Worm (Caenorhabditis elegans) whole organism, L2 larva: ENCODE measurements around the gene F41E7.7.

Experiments
- C34F6.9 ChIP-seq: fragments of 150-350 bp; optimal IDR thresholded peaks from 2 replicates; lab custom pipeline; 2014; ENCODE audit warnings: missing biosample characterization, missing genetic modification characterization
- F13H6.1 ChIP-seq: sonication (generic microtip); optimal IDR thresholded peaks from 2 replicates; lab custom pipeline; 2016; ENCODE audit warnings: missing genetic modification characterization, missing compliant biosample characterization
- R02D3.7 ChIP-seq: fragments of 150-350 bp; optimal IDR thresholded peaks from 2 replicates; lab custom pipeline; 2014; ENCODE audit warnings: missing biosample characterization, missing genetic modification characterization
- Y55F3AM.14 ChIP-seq: fragments of 200-800 bp; sonication (Bioruptor generic); optimal IDR thresholded peaks from 2 replicates; lab custom pipeline; 2018; ENCODE audit warnings: mild to moderate bottlenecking, missing genetic modification characterization, missing compliant biosample characterization
- ama-1 ChIP-seq: fragments of 150-350 bp; optimal IDR thresholded peaks from 2 replicates; lab custom pipeline; 2018; ENCODE audit warnings: inconsistent platforms
- blmp-1 ChIP-seq: sonication (generic microtip); optimal IDR thresholded peaks from 2 replicates; lab custom pipeline; 2017; ENCODE audit warnings: missing genetic modification characterization, mild to moderate bottlenecking, missing compliant biosample characterization, antibody characterized with exemption, moderate library complexity; ENCODE audit not compliant: insufficient read depth
- ceh-16 ChIP-seq: fragments of 150-350 bp; optimal IDR thresholded peaks from 2 replicates; lab custom pipeline; 2014; ENCODE audit warnings: missing biosample characterization, missing genetic modification characterization
- crh-2 ChIP-seq: sonication (generic microtip); optimal IDR thresholded peaks from 2 replicates; lab custom pipeline; 2017; ENCODE audit warnings: missing biosample characterization, missing genetic modification characterization
- dmd-4 ChIP-seq: sonication (generic microtip); optimal IDR thresholded peaks from 2 replicates; lab custom pipeline; 2017; ENCODE audit warnings: missing biosample characterization, missing genetic modification characterization
- egl-27 ChIP-seq: sonication (generic microtip); optimal IDR thresholded peaks from 3 replicates; lab custom pipeline; 2017; ENCODE audit warnings: missing biosample characterization, missing genetic modification reagents, missing genetic modification characterization
- elt-3 ChIP-seq: sonication (generic microtip); optimal IDR thresholded peaks from 2 replicates; lab custom pipeline; 2017; ENCODE audit warnings: missing biosample characterization, missing genetic modification characterization
- fos-1 ChIP-seq: fragments of 150-350 bp; optimal IDR thresholded peaks from 2 replicates; lab custom pipeline; 2014; ENCODE audit warnings: missing biosample characterization, missing genetic modification characterization
- gmeb-1 ChIP-seq: fragments of 150-350 bp; optimal IDR thresholded peaks from 2 replicates; lab custom pipeline; 2014; ENCODE audit warnings: missing biosample characterization, missing genetic modification characterization
- lin-11 ChIP-seq: fragments of 150-350 bp; sonication (generic microtip); optimal IDR thresholded peaks from 2 replicates; lab custom pipeline; 2014; ENCODE audit warnings: missing biosample characterization, missing genetic modification characterization, inconsistent platforms, mixed read lengths
- lin-13 ChIP-seq: fragments of 150-350 bp; optimal IDR thresholded peaks from 2 replicates; lab custom pipeline; 2014; ENCODE audit warnings: missing biosample characterization, missing genetic modification reagents, missing genetic modification characterization
- lin-39 ChIP-seq: fragments of 150-350 bp; optimal IDR thresholded peaks from 2 replicates; lab custom pipeline; 2014; ENCODE audit warnings: missing biosample characterization, missing genetic modification reagents, missing genetic modification characterization
- lsy-2 ChIP-seq, 2 experiments: fragments of 150-350 bp in 1 of 2; sonication (generic microtip) in 1 of 2; optimal IDR thresholded peaks; 2 replicates each; lab custom pipeline; 2014 to 2017; ENCODE audit warnings: missing biosample characterization in 2 of 2, missing genetic modification characterization in 2 of 2
- mab-5 ChIP-seq: fragments of 150-350 bp; optimal IDR thresholded peaks from 2 replicates; lab custom pipeline; 2014; ENCODE audit warnings: missing biosample characterization, missing genetic modification characterization
- mdl-1 ChIP-seq, 2 experiments: fragments of 150-350 bp in 1 of 2; sonication (generic microtip) in 1 of 2; optimal IDR thresholded peaks; 2 replicates each; lab custom pipeline; 2017; ENCODE audit warnings: missing biosample characterization in 2 of 2, missing genetic modification characterization in 2 of 2
- nhr-10 ChIP-seq: sonication (generic microtip); optimal IDR thresholded peaks from 2 replicates; lab custom pipeline; 2017; ENCODE audit warnings: missing biosample characterization, missing genetic modification characterization
- nhr-21 ChIP-seq: fragments of 150-350 bp; optimal IDR thresholded peaks from 2 replicates; lab custom pipeline; 2014; ENCODE audit warnings: missing biosample characterization, missing genetic modification characterization
- nhr-23 ChIP-seq: fragments of 150-350 bp; optimal IDR thresholded peaks from 2 replicates; lab custom pipeline; 2014; ENCODE audit warnings: missing biosample characterization, missing genetic modification reagents, missing genetic modification characterization
- nhr-237 ChIP-seq: fragments of 150-350 bp; optimal IDR thresholded peaks from 2 replicates; lab custom pipeline; 2014; ENCODE audit warnings: missing biosample characterization, missing genetic modification characterization
- nhr-25 ChIP-seq: fragments of 150-350 bp; sonication (generic microtip); optimal IDR thresholded peaks from 3 replicates; lab custom pipeline; 2014; ENCODE audit warnings: missing biosample characterization, missing genetic modification characterization
- nhr-77 ChIP-seq: fragments of 150-350 bp; optimal IDR thresholded peaks from 2 replicates; lab custom pipeline; 2014; ENCODE audit warnings: missing biosample characterization, missing genetic modification characterization
- sem-4 ChIP-seq: fragments of 150-350 bp; optimal IDR thresholded peaks from 2 replicates; lab custom pipeline; 2014; ENCODE audit warnings: missing biosample characterization, missing genetic modification reagents, missing genetic modification characterization
- sma-3 ChIP-seq: sonication (generic microtip); optimal IDR thresholded peaks from 2 replicates; lab custom pipeline; 2016; ENCODE audit warnings: missing genetic modification reagents, missing genetic modification characterization, missing compliant biosample characterization
- sma-9 ChIP-seq, 2 experiments: fragments of 150-350 bp in 1 of 2; sonication (generic microtip) in 1 of 2; optimal IDR thresholded peaks; 2 replicates each; lab custom pipeline; 2014 to 2016; ENCODE audit warnings: missing genetic modification characterization in 2 of 2, mild to moderate bottlenecking in 1 of 2, missing biosample characterization in 1 of 2, missing compliant biosample characterization in 1 of 2, missing genetic modification reagents in 1 of 2, moderate library complexity in 1 of 2
- snpc-4 ChIP-seq: fragments of 150-350 bp; optimal IDR thresholded peaks from 2 replicates; lab custom pipeline; 2014; ENCODE audit warnings: missing biosample characterization, missing genetic modification characterization
- unc-55 ChIP-seq: fragments of 150-350 bp; sonication (generic microtip); optimal IDR thresholded peaks from 3 replicates; lab custom pipeline; 2014; ENCODE audit warnings: missing biosample characterization, missing genetic modification reagents, missing genetic modification characterization
- unc-62 ChIP-seq: fragments of 150-350 bp; optimal IDR thresholded peaks from 2 replicates; lab custom pipeline; 2014; ENCODE audit warnings: missing biosample characterization, missing genetic modification reagents, missing genetic modification characterization
- zag-1 ChIP-seq: fragments of 150-350 bp; optimal IDR thresholded peaks from 2 replicates; lab custom pipeline; 2014; ENCODE audit warnings: missing biosample characterization, missing genetic modification characterization
- ztf-4 ChIP-seq: fragments of 150-350 bp; optimal IDR thresholded peaks from 2 replicates; lab custom pipeline; 2014; ENCODE audit warnings: missing biosample characterization, missing genetic modification characterization

F41E7.7 gene

ce11 chrX:10332035-10332614, 24.5 kb downstream of the F41E7.7 start (continued):
- TF ChIP-seq ceh-16 (tag; lab: Kevin White, UChicago) (no peak), unc-62 (GFP tag; lab: Kevin White, UChicago) (no peak), elt-3 (no peak), unc-55 (GFP tag; lab: Kevin White, UChicago) (no peak), gmeb-1 (tag; lab: Kevin White, UChicago) (no peak), mdl-1 (tag; optimal IDR thresholded peaks at IDR 0.05; lab: Kevin White, UChicago) (no peak), blmp-1 (tag; lab: Kevin White, UChicago) (peak; percentile 26), nhr-21 (tag; lab: Kevin White, UChicago) (peak; percentile 39), nhr-23 (tag; lab: Kevin White, UChicago) (no peak), ama-1 (lab: Kevin White, UChicago) (no peak), Y55F3AM.14 (no peak), C34F6.9 (tag; lab: Kevin White, UChicago) (peak; percentile 48), R02D3.7 (tag; lab: Kevin White, UChicago) (no peak), sma-9 (GFP tag; optimal IDR thresholded peaks at IDR 0.05; lab: Kevin White, UChicago) (peak; percentile 91), sma-9 (tag; optimal IDR thresholded peaks at IDR 0.05; lab: Kevin White, UChicago) (no peak), lin-13 (GFP tag; lab: Kevin White, UChicago) (peak; percentile 6), lin-11 (tag; lab: Kevin White, UChicago) (no peak)

- peak; percentile 22 for TF ChIP-seq fos-1 (tag; lab: Kevin White, UChicago)
- peak; percentile 29 for TF ChIP-seq C34F6.9 (tag; lab: Kevin White, UChicago)
- TF ChIP-seq F13H6.1 (tag; lab: Kevin White, UChicago) = peak; percentile 20
- peak; percentile 18 for TF ChIP-seq crh-2 (tag; lab: Kevin White, UChicago)
- peak; percentile 14 for TF ChIP-seq nhr-25 (tag; lab: Kevin White, UChicago)
- TF ChIP-seq snpc-4 (tag; lab: Kevin White, UChicago) = no peak
- TF ChIP-seq lin-39 (tag; lab: Kevin White, UChicago) = no peak
- peak; percentile 75 for TF ChIP-seq sma-9 (GFP tag; optimal IDR thresholded peaks at IDR 0.05; lab: Kevin White, UChicago)
- TF ChIP-seq sma-9 (tag; optimal IDR thresholded peaks at IDR 0.05; lab: Kevin White, UChicago) = no peak
- no peak for TF ChIP-seq sem-4 (tag; lab: Kevin White, UChicago)
- TF ChIP-seq sma-3 (GFP tag; lab: Kevin White, UChicago) = peak; percentile 23
- TF ChIP-seq egl-27 = peak; percentile 75
- TF ChIP-seq lsy-2 (tag; optimal IDR thresholded peaks at IDR 0.05; lab: Kevin White, UChicago) = no peak
- no peak for TF ChIP-seq nhr-23 (tag; lab: Kevin White, UChicago)
These were observed 25.8 kb downstream of the F41E7.7 start, which contains the start of gene R07E3.4 for ce11 chrX:10333301-10333854. Gene R07E3.4 (minus strand): TSS chrX:10333351.

ce11 chrX:10336138-10336537, 28.5 kb downstream of the F41E7.7 start, which contains the start of gene idpa-3:
Gene idpa-3 (plus strand): TSS chrX:10336438.
- TF ChIP-seq nhr-23 (tag; lab: Kevin White, UChicago) = no peak
- no peak for TF ChIP-seq Y55F3AM.14
- TF ChIP-seq lsy-2 (tag; optimal IDR thresholded peaks at IDR 0.05; lab: Kevin White, UChicago) = no peak
- TF ChIP-seq F13H6.1 (tag; lab: Kevin White, UChicago) = no peak
- TF ChIP-seq crh-2 (tag; lab: Kevin White, UChicago) = no peak
- TF ChIP-seq unc-55 (GFP tag; lab: Kevin White, UChicago) = no peak
- no peak for TF ChIP-seq sma-3 (GFP tag; lab: Kevin White, UChicago)
- TF ChIP-seq nhr-237 (tag; lab: Kevin White, UChicago) = no peak
- TF ChIP-seq snpc-4 (tag; lab: Kevin White, UChicago) = no peak
- no peak for TF ChIP-seq nhr-77 (tag; lab: Kevin White, UChicago)
- TF ChIP-seq, all 48 proteins: peak for 0

- TF ChIP-seq nhr-21 (tag; lab: Kevin White, UChicago) (no peak), mab-5 (no peak)
These were observed 29.0 kb downstream of the F41E7.7 start for ce11 chrX:10336592-10336991.

ce11 chrX:10338100-10338499, 30.5 kb downstream of the F41E7.7 start, which contains the start of gene cut-5:
Gene cut-5 (minus strand): TSS chrX:10338200.
- TF ChIP-seq fos-1 (tag; lab: Kevin White, UChicago) = no peak
- no peak for TF ChIP-seq dmd-4 (tag; lab: Kevin White, UChicago)
- no peak for TF ChIP-seq nhr-10 (tag; lab: Kevin White, UChicago)
- no peak for TF ChIP-seq zag-1 (tag; lab: Kevin White, UChicago)
- no peak for TF ChIP-seq ztf-4
- no peak for TF ChIP-seq crh-2 (tag; lab: Kevin White, UChicago)
- TF ChIP-seq sma-3 (GFP tag; lab: Kevin White, UChicago) = no peak
- no peak for TF ChIP-seq lsy-2 (tag; optimal IDR thresholded peaks at IDR 0.05; lab: Kevin White, UChicago)
